Fruit fly (Drosophila melanogaster): ENCODE measurements around the gene CG33189.

The CG33189 gene

DNA sequence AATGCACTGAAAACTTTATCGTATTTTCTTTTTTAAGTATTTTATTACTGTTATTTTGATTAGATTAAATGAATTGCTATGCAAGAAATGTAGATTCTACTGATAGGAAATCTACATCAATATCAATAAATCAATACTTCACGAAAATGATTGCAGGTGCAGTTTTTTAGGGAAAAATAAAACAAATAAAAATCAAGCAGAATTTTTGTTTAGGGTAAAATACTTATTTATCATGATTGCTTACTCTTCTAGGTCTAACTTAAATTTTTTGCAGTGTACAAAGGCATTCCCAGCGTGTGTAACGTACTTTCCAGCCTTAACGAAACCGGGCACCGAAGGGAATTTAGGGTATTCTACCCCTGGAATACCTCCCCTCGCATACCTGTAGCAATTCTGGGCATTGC, 27.9 kb upstream of the CG33189 start (continued):
- peak; percentile 83 for TF ChIP-seq CoRest (tag; optimal IDR thresholded peaks at IDR 0.05)
- TF ChIP-seq CG6175 (GFP tag; IDR thresholded peaks at IDR 0.05), result no peak
- TF ChIP-seq tll (GFP tag; optimal IDR thresholded peaks at IDR 0.05), result peak in 1 of 2 experiments; percentile 98
- no peak for TF ChIP-seq Dp (GFP tag; optimal IDR thresholded peaks at IDR 0.05)
- no peak for TF ChIP-seq Doc3 (GFP tag; IDR thresholded peaks at IDR 0.05; ENCODE audit: partially characterized antibody)
- no peak for TF ChIP-seq Dad (GFP tag; optimal IDR thresholded peaks at IDR 0.05)
- no peak for TF ChIP-seq CG17612 (GFP tag; IDR thresholded peaks at IDR 0.05)
- no peak for TF ChIP-seq hth (optimal IDR thresholded peaks at IDR 0.05)
- TF ChIP-seq Blimp-1 (GFP tag; optimal IDR thresholded peaks at IDR 0.05), result peak; percentile 70
- peak; percentile 11 for TF ChIP-seq CG7928 (GFP tag; optimal IDR thresholded peaks at IDR 0.05)
- no peak for TF ChIP-seq CG14965 (GFP tag; optimal IDR thresholded peaks at IDR 0.05; ENCODE audit: borderline replicate concordance)
- TF ChIP-seq CG18476 (GFP tag; optimal IDR thresholded peaks at IDR 0.05), result peak; percentile 63
- peak; percentile 27; the same call in 1 of the 3 replicates for TF ChIP-seq CG11695 (GFP tag; IDR thresholded peaks at IDR 0.05)
- peak; percentile 55 for TF ChIP-seq lilli (GFP tag; optimal IDR thresholded peaks at IDR 0.05)
- TF ChIP-seq dysf (GFP tag; IDR thresholded peaks at IDR 0.05), result 0 out of 3 replicates have a peak, but pooled peaks have one; percentile 27
- TF ChIP-seq btn (GFP tag; optimal IDR thresholded peaks at IDR 0.05), result peak; percentile 8
- TF ChIP-seq H15 (GFP tag; IDR thresholded peaks at IDR 0.05), result no peak
- TF ChIP-seq PHDP (tag; optimal IDR thresholded peaks at IDR 0.05), result peak; percentile 51
- TF ChIP-seq prd (optimal IDR thresholded peaks at IDR 0.05), result no peak
- peak; percentile 87 for TF ChIP-seq prd (GFP tag; IDR thresholded peaks at IDR 0.05)
- no peak for TF ChIP-seq ftz-f1 (GFP tag; optimal IDR thresholded peaks at IDR 0.05)
- TF ChIP-seq CG31365 (tag; optimal IDR thresholded peaks at IDR 0.05), result no peak
- no peak for TF ChIP-seq CkIIα-i1 (GFP tag; IDR thresholded peaks at IDR 0.05)
- no peak for TF ChIP-seq CG10321 (GFP tag; IDR thresholded peaks at IDR 0.05)
- TF ChIP-seq sens (GFP tag), result peak; percentile 97
- TF ChIP-seq CG1832 (GFP tag; optimal IDR thresholded peaks at IDR 0.05), result no peak
- no peak for TF ChIP-seq bbx (GFP tag; IDR thresholded peaks at IDR 0.05; ENCODE audit: partially characterized antibody)
- TF ChIP-seq CG14710 (tag; optimal IDR thresholded peaks at IDR 0.05), result peak; percentile 95
- peak; percentile 74 for TF ChIP-seq Sox100B (GFP tag; optimal IDR thresholded peaks at IDR 0.05)
- TF ChIP-seq trem (tag; optimal IDR thresholded peaks at IDR 0.05), result peak; percentile 91
- TF ChIP-seq Side (GFP tag; optimal IDR thresholded peaks at IDR 0.05), result peak; percentile 66
- TF ChIP-seq fru (optimal IDR thresholded peaks at IDR 0.05), result no peak
- TF ChIP-seq dati (GFP tag; IDR thresholded peaks at IDR 0.05), result no peak
- no peak for TF ChIP-seq CG1647 (GFP tag; optimal IDR thresholded peaks at IDR 0.05)
- TF ChIP-seq NC2β (GFP tag; optimal IDR thresholded peaks at IDR 0.05), result peak; percentile 68
- peak; percentile 67 for TF ChIP-seq Hsf (GFP tag; optimal IDR thresholded peaks at IDR 0.05)
- TF ChIP-seq gcm (GFP tag; optimal IDR thresholded peaks at IDR 0.05), result peak; percentile 88
- peak; percentile 27; the same call in 1 of the 2 replicates for TF ChIP-seq CG6272 (GFP tag; IDR thresholded peaks at IDR 0.05)
- TF ChIP-seq gsb-n (tag; optimal IDR thresholded peaks at IDR 0.05), result peak; percentile 85
- TF ChIP-seq gem (tag; optimal IDR thresholded peaks at IDR 0.05), result peak; percentile 91
- peak; percentile 54 for TF ChIP-seq Sox102F (GFP tag; optimal IDR thresholded peaks at IDR 0.05)
- no peak for TF ChIP-seq tna (GFP tag; IDR thresholded peaks at IDR 0.05; ENCODE audit: partially characterized antibody)
- TF ChIP-seq CG4360 (GFP tag; IDR thresholded peaks at IDR 0.05), result peak; percentile 25; the same call in 1 of the 2 replicates
- no peak for TF ChIP-seq ato (GFP tag; IDR thresholded peaks at IDR 0.05; ENCODE audit: partially characterized antibody)
- no peak for TF ChIP-seq pb (GFP tag; optimal IDR thresholded peaks at IDR 0.05)
- peak; percentile 52 for TF ChIP-seq CG5245 (GFP tag; optimal IDR thresholded peaks at IDR 0.05)
- peak; percentile 23 for TF ChIP-seq YL-1 (GFP tag; optimal IDR thresholded peaks at IDR 0.05)
- TF ChIP-seq odd (GFP tag; optimal IDR thresholded peaks at IDR 0.05), result peak; percentile 41
- no peak for TF ChIP-seq inv (GFP tag; IDR thresholded peaks at IDR 0.05; ENCODE audit: partially characterized antibody)
- TF ChIP-seq Chrac-16 (GFP tag; optimal IDR thresholded peaks at IDR 0.05), result peak; percentile 83
- TF ChIP-seq CG15696 (tag; optimal IDR thresholded peaks at IDR 0.05), result peak; percentile 99

Data from whole organism, embryonic.